Worm (Caenorhabditis elegans) whole organism, L3 larva: ENCODE results near the gene srsx-26.

Experiments used
- ZK546.5 ChIP-seq: sonication (generic microtip); optimal IDR thresholded peaks from 2 replicates; lab custom pipeline; 2017; ENCODE audit warnings: missing biosample characterization, missing genetic modification characterization
- aly-2 ChIP-seq: fragments of 150-350 bp; optimal IDR thresholded peaks from 2 replicates; lab custom pipeline; 2014; ENCODE audit warnings: missing biosample characterization, missing genetic modification characterization
- ama-1 ChIP-seq: fragments of 150-350 bp; optimal IDR thresholded peaks from 2 replicates; lab custom pipeline; 2018
- ceh-16 ChIP-seq: sonication (generic microtip); optimal IDR thresholded peaks from 2 replicates; lab custom pipeline; 2017; ENCODE audit warnings: missing biosample characterization, missing genetic modification characterization
- ceh-28 ChIP-seq: fragments of 150-350 bp; optimal IDR thresholded peaks from 2 replicates; lab custom pipeline; 2014; ENCODE audit warnings: missing biosample characterization, missing genetic modification reagents, missing genetic modification characterization
- ceh-9 ChIP-seq: sonication (generic microtip); optimal IDR thresholded peaks from 2 replicates; lab custom pipeline; 2018; ENCODE audit warnings: missing biosample characterization, missing genetic modification characterization
- daf-12 ChIP-seq: fragments of 150-350 bp; optimal IDR thresholded peaks from 2 replicates; lab custom pipeline; 2014; ENCODE audit warnings: missing biosample characterization, missing genetic modification reagents, missing genetic modification characterization
- egl-27 ChIP-seq: sonication (generic microtip); optimal IDR thresholded peaks from 4 replicates; lab custom pipeline; 2017; ENCODE audit warnings: missing biosample characterization, missing genetic modification reagents, missing genetic modification characterization
- egl-5 ChIP-seq: fragments of 150-350 bp; optimal IDR thresholded peaks from 2 replicates; lab custom pipeline; 2017; ENCODE audit warnings: missing biosample characterization, missing genetic modification reagents, missing genetic modification characterization, inconsistent platforms
- elt-1 ChIP-seq: fragments of 150-350 bp; optimal IDR thresholded peaks from 2 replicates; lab custom pipeline; 2014; ENCODE audit warnings: missing biosample characterization, missing genetic modification characterization
- elt-2 ChIP-seq: sonication (generic microtip); optimal IDR thresholded peaks from 2 replicates; lab custom pipeline; 2016; ENCODE audit warnings: missing genetic modification reagents, mild to moderate bottlenecking, missing genetic modification characterization, missing compliant biosample characterization
- elt-3 ChIP-seq, 3 experiments: fragments of 150-350 bp in 1 of 3; sonication (generic microtip) in 2 of 3; optimal IDR thresholded peaks; 2 replicates in 2 of 3; 4 replicates in 1 of 3; lab custom pipeline; 2014 to 2017; ENCODE audit warnings: missing biosample characterization in 3 of 3, missing genetic modification characterization in 3 of 3
- hmg-11 ChIP-seq: sonication (generic microtip); optimal IDR thresholded peaks from 2 replicates; lab custom pipeline; 2016; ENCODE audit warnings: missing genetic modification characterization, missing compliant biosample characterization
- lin-15B ChIP-seq: fragments of 150-350 bp; optimal IDR thresholded peaks from 2 replicates; lab custom pipeline; 2014; ENCODE audit warnings: missing biosample characterization, missing genetic modification characterization
- lsy-12 ChIP-seq: sonication (generic microtip); optimal IDR thresholded peaks from 2 replicates; lab custom pipeline; 2016; ENCODE audit warnings: mild to moderate bottlenecking, missing genetic modification characterization, missing compliant biosample characterization
- mdl-1 ChIP-seq: fragments of 150-350 bp; optimal IDR thresholded peaks from 2 replicates; lab custom pipeline; 2014; ENCODE audit warnings: missing biosample characterization, missing genetic modification characterization
- mml-1 ChIP-seq: fragments of 150-350 bp; sonication (generic microtip); optimal IDR thresholded peaks from 3 replicates; lab custom pipeline; 2014; ENCODE audit warnings: missing biosample characterization, missing genetic modification characterization
- nfya-1 ChIP-seq: sonication (generic microtip); optimal IDR thresholded peaks from 2 replicates; lab custom pipeline; 2017; ENCODE audit warnings: missing genetic modification characterization, mild to moderate bottlenecking, missing compliant biosample characterization, antibody characterized with exemption, moderate library complexity; ENCODE audit not compliant: insufficient read depth
- nhr-11 ChIP-seq: fragments of 150-350 bp; optimal IDR thresholded peaks from 2 replicates; lab custom pipeline; 2014; ENCODE audit warnings: missing biosample characterization, missing genetic modification characterization
- nhr-12 ChIP-seq: fragments of 150-350 bp; optimal IDR thresholded peaks from 2 replicates; lab custom pipeline; 2014; ENCODE audit warnings: missing biosample characterization, missing genetic modification characterization
- nhr-23 ChIP-seq: fragments of 150-350 bp; optimal IDR thresholded peaks from 2 replicates; lab custom pipeline; 2014; ENCODE audit warnings: missing biosample characterization, missing genetic modification reagents, missing genetic modification characterization
- nhr-237 ChIP-seq: fragments of 150-350 bp; optimal IDR thresholded peaks from 2 replicates; lab custom pipeline; 2014; ENCODE audit warnings: missing biosample characterization, missing genetic modification characterization
- nhr-25 ChIP-seq: sonication (generic microtip); optimal IDR thresholded peaks from 2 replicates; lab custom pipeline; 2017; ENCODE audit warnings: missing biosample characterization, missing genetic modification characterization
- nhr-28 ChIP-seq: fragments of 150-350 bp; optimal IDR thresholded peaks from 2 replicates; lab custom pipeline; 2014; ENCODE audit warnings: missing biosample characterization, missing genetic modification characterization
- nhr-43 ChIP-seq: sonication (generic microtip); optimal IDR thresholded peaks from 2 replicates; lab custom pipeline; 2016; ENCODE audit warnings: mild to moderate bottlenecking, missing genetic modification characterization, missing compliant biosample characterization; ENCODE audit not compliant: poor library complexity, severe bottlenecking
- nhr-67 ChIP-seq: fragments of 150-350 bp; optimal IDR thresholded peaks from 2 replicates; lab custom pipeline; 2014; ENCODE audit warnings: missing biosample characterization, missing genetic modification characterization
- nhr-76 ChIP-seq: fragments of 150-350 bp; sonication (generic microtip); optimal IDR thresholded peaks from 5 replicates; lab custom pipeline; 2014; ENCODE audit warnings: missing biosample characterization, missing genetic modification characterization
- nhr-77 ChIP-seq: fragments of 150-350 bp; optimal IDR thresholded peaks from 2 replicates; lab custom pipeline; 2014; ENCODE audit warnings: missing biosample characterization, missing genetic modification characterization
- pha-4 ChIP-seq: fragments of 150-350 bp; optimal IDR thresholded peaks from 2 replicates; lab custom pipeline; 2014; ENCODE audit warnings: missing biosample characterization, missing genetic modification reagents, missing genetic modification characterization
- pqm-1 ChIP-seq: fragments of 150-350 bp; optimal IDR thresholded peaks from 2 replicates; lab custom pipeline; 2017; ENCODE audit warnings: missing biosample characterization, missing genetic modification characterization, inconsistent platforms
- skn-1 ChIP-seq: fragments of 150-350 bp; optimal IDR thresholded peaks from 2 replicates; lab custom pipeline; 2014; ENCODE audit warnings: missing biosample characterization, missing genetic modification characterization
- snpc-4 ChIP-seq: fragments of 150-350 bp; optimal IDR thresholded peaks from 2 replicates; lab custom pipeline; 2014; ENCODE audit warnings: missing biosample characterization, missing genetic modification characterization
- tbx-2 ChIP-seq: sonication (generic microtip); optimal IDR thresholded peaks from 2 replicates; lab custom pipeline; 2016; ENCODE audit warnings: mild to moderate bottlenecking, missing genetic modification characterization, missing compliant biosample characterization
- unc-39 ChIP-seq: sonication (generic microtip); optimal IDR thresholded peaks from 4 replicates; lab custom pipeline; 2017; ENCODE audit warnings: missing biosample characterization, missing genetic modification characterization
- unc-62 ChIP-seq: fragments of 150-350 bp; sonication (generic microtip); optimal IDR thresholded peaks from 4 replicates; lab custom pipeline; 2014; ENCODE audit warnings: missing biosample characterization, missing genetic modification reagents, missing genetic modification characterization

Gene srsx-26

ce11 chrV:10107309-10107708 is 41.1 kb upstream of the srsx-26 start, which contains the start of gene C08B6.11:
Gene C08B6.11 (plus strand): TSS chrV:10107609.
- no peak for TF ChIP-seq ceh-16 (tag; lab: Kevin White, UChicago)
- no peak for TF ChIP-seq nhr-23 (tag; lab: Kevin White, UChicago)
- TF ChIP-seq ceh-28 (tag; lab: Kevin White, UChicago) = no peak
- no peak for TF ChIP-seq nhr-25 (tag; lab: Kevin White, UChicago)
- no peak for TF ChIP-seq ZK546.5 (tag; lab: Kevin White, UChicago)
- no peak for TF ChIP-seq mdl-1 (tag; lab: Kevin White, UChicago)
- TF ChIP-seq nhr-67 (tag; lab: Kevin White, UChicago) = no peak
- TF ChIP-seq lsy-12 (tag; lab: Kevin White, UChicago) = no peak
- no peak for TF ChIP-seq skn-1 (tag; lab: Kevin White, UChicago)
- TF ChIP-seq nhr-77 (tag; lab: Kevin White, UChicago) = no peak
- no peak for TF ChIP-seq nfya-1 (tag; lab: Kevin White, UChicago)
- TF ChIP-seq nhr-237 = no peak
- TF ChIP-seq daf-12 (tag; lab: Kevin White, UChicago) = no peak
- TF ChIP-seq elt-2 (tag; lab: Kevin White, UChicago) = no peak
- no peak for TF ChIP-seq nhr-12 (tag; lab: Kevin White, UChicago)
- no peak for TF ChIP-seq egl-27 (tag; lab: Kevin White, UChicago)
- TF ChIP-seq lin-15B (tag; lab: Kevin White, UChicago) = no peak
- no peak for TF ChIP-seq egl-5 (tag; lab: Kevin White, UChicago)
- TF ChIP-seq nhr-11 (tag; lab: Kevin White, UChicago) = no peak

ce11 chrV:10111129-10111528 is 37.3 kb upstream of the srsx-26 start:
- TF ChIP-seq pha-4 (peak; percentile 63), pqm-1 (tag; lab: Kevin White, UChicago) (peak; percentile 5), ZK546.5 (tag; lab: Kevin White, UChicago) (no peak), mml-1 (tag; lab: Kevin White, UChicago) (no peak), nhr-237 (no peak), ceh-28 (tag; lab: Kevin White, UChicago) (no peak), skn-1 (tag; lab: Kevin White, UChicago) (no peak), elt-2 (tag; lab: Kevin White, UChicago) (peak; percentile 42), nhr-43 (tag; lab: Kevin White, UChicago) (no peak), elt-3 (tag; optimal IDR thresholded peaks at IDR 0.05; lab: Kevin White, UChicago) (no peak), unc-39 (tag; lab: Kevin White, UChicago) (no peak)
- TF ChIP-seq, all 47 proteins: peak for 3

ce11 chrV:10112187-10112586 is 36.3 kb upstream of the srsx-26 start, which contains the start of gene C08B6.3:
Gene C08B6.3 (minus strand): TSS chrV:10112287.
- TF ChIP-seq aly-2 (no peak), nhr-23 (tag; lab: Kevin White, UChicago) (no peak), elt-1 (tag; lab: Kevin White, UChicago) (no peak), nhr-25 (tag; lab: Kevin White, UChicago) (no peak), unc-62 (no peak), nhr-11 (tag; lab: Kevin White, UChicago) (no peak), snpc-4 (tag; lab: Kevin White, UChicago) (no peak)

- TF ChIP-seq ama-1 (no peak), aly-2 (no peak), tbx-2 (tag; lab: Kevin White, UChicago) (no peak), nhr-237 (no peak), mml-1 (tag; lab: Kevin White, UChicago) (no peak), lsy-12 (tag; lab: Kevin White, UChicago) (no peak), elt-3 (tag; optimal IDR thresholded peaks at IDR 0.05; lab: Kevin White, UChicago) (no peak), nhr-23 (tag; lab: Kevin White, UChicago) (no peak), hmg-11 (no peak), daf-12 (tag; lab: Kevin White, UChicago) (no peak), ceh-9 (no peak), mdl-1 (tag; lab: Kevin White, UChicago) (no peak), pha-4 (no peak), lin-15B (tag; lab: Kevin White, UChicago) (no peak), pqm-1 (tag; lab: Kevin White, UChicago) (no peak), nhr-67 (tag; lab: Kevin White, UChicago) (no peak), nhr-28 (tag; lab: Kevin White, UChicago) (no peak), nhr-76 (tag; lab: Kevin White, UChicago) (no peak), ceh-28 (tag; lab: Kevin White, UChicago) (no peak), ceh-16 (tag; lab: Kevin White, UChicago) (no peak)
These were observed 34.1 kb upstream of the srsx-26 start, which contains the start of gene cht-5 for ce11 chrV:10114329-10114728. Gene cht-5 (plus strand): TSS chrV:10114629.
